Worm (Caenorhabditis elegans) whole organism, L2 larva: ENCODE results near the gene F10E9.7.

Source experiments
- aly-2 ChIP-seq: fragments of 150-350 bp; optimal IDR thresholded peaks from 2 replicates; lab custom pipeline; 2014; ENCODE audit warnings: missing biosample characterization, missing genetic modification characterization
- egl-27 ChIP-seq: sonication (generic microtip); optimal IDR thresholded peaks from 3 replicates; lab custom pipeline; 2017; ENCODE audit warnings: missing biosample characterization, missing genetic modification reagents, missing genetic modification characterization
- fos-1 ChIP-seq: fragments of 150-350 bp; optimal IDR thresholded peaks from 2 replicates; lab custom pipeline; 2014; ENCODE audit warnings: missing biosample characterization, missing genetic modification characterization
- lin-13 ChIP-seq: fragments of 150-350 bp; optimal IDR thresholded peaks from 2 replicates; lab custom pipeline; 2014; ENCODE audit warnings: missing biosample characterization, missing genetic modification reagents, missing genetic modification characterization
- nhr-10 ChIP-seq: sonication (generic microtip); optimal IDR thresholded peaks from 2 replicates; lab custom pipeline; 2017; ENCODE audit warnings: missing biosample characterization, missing genetic modification characterization
- nhr-12 ChIP-seq: fragments of 150-350 bp; optimal IDR thresholded peaks from 2 replicates; lab custom pipeline; 2014; ENCODE audit warnings: missing biosample characterization, missing genetic modification characterization
- nhr-77 ChIP-seq: fragments of 150-350 bp; optimal IDR thresholded peaks from 2 replicates; lab custom pipeline; 2014; ENCODE audit warnings: missing biosample characterization, missing genetic modification characterization
- unc-39 ChIP-seq: fragments of 150-350 bp; optimal IDR thresholded peaks from 2 replicates; lab custom pipeline; 2014; ENCODE audit warnings: missing biosample characterization, missing genetic modification characterization
- unc-55 ChIP-seq: fragments of 150-350 bp; sonication (generic microtip); optimal IDR thresholded peaks from 3 replicates; lab custom pipeline; 2014; ENCODE audit warnings: missing biosample characterization, missing genetic modification reagents, missing genetic modification characterization

DNA sequence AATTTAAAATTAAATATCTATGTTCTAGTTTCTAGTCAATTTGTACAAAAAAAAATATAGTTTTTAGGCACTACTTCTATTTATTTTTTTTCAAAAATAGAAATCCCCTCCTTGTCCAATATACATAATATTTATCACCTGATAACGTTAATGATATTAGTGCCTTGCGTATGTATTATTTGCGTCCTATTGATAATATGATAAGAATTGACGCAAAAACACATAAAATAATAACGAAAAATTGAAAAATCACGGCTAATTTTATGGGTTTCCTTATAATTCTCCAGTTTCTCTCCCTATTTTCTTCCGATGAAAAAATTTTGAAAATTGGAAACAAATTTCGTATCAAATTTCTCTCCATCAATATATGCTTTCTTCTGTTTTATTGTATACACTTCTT is 7.5 kb downstream of the F10E9.7 start:
- TF ChIP-seq unc-39 (tag; lab: Kevin White, UChicago) (no peak), egl-27 (tag; lab: Kevin White, UChicago) (no peak), aly-2 (tag; lab: Kevin White, UChicago) (no peak), unc-55 (GFP tag; lab: Kevin White, UChicago) (no peak), lin-13 (GFP tag; lab: Kevin White, UChicago) (no peak), fos-1 (tag; lab: Kevin White, UChicago) (peak; percentile 59), nhr-77 (no peak), nhr-10 (no peak), nhr-12 (tag; lab: Kevin White, UChicago) (no peak)
